Worm (Caenorhabditis elegans): ENCODE results near the gene C23G10.7.

ce11 chrIII:6207881-6208280, 9.7 kb upstream of the C23G10.7 start, which contains the start of gene C23G10.2:
- no peak for TF ChIP-seq ztf-25 (GFP tag; IDR thresholded peaks at IDR 0.05)
- TF ChIP-seq lin-40 (tag; optimal IDR thresholded peaks at IDR 0.05) = no peak
- no peak for TF ChIP-seq unc-62 (GFP tag; optimal IDR thresholded peaks at IDR 0.05)
- TF ChIP-seq rpc-1 (optimal IDR thresholded peaks at IDR 0.05) = no peak
- no peak for TF ChIP-seq rpc-1 (tag; optimal IDR thresholded peaks at IDR 0.05)
- TF ChIP-seq pha-4 (tag; optimal IDR thresholded peaks at IDR 0.05) = no peak
- peak; percentile 42 for TF ChIP-seq snpc-1.3 (tag; optimal IDR thresholded peaks at IDR 0.05; ENCODE audit: insufficient read depth)

Data from whole organism, young adult.